Worm (Caenorhabditis elegans) whole organism, L3 larva: Measurements from ENCODE around the gene nekl-4.

ENCODE experiments used
- R02D3.7 ChIP-seq: fragments of 150-350 bp; optimal IDR thresholded peaks from 2 replicates; lab custom pipeline; 2014; ENCODE audit warnings: missing biosample characterization, missing genetic modification characterization
- ZK546.5 ChIP-seq: sonication (generic microtip); optimal IDR thresholded peaks from 2 replicates; lab custom pipeline; 2017; ENCODE audit warnings: missing biosample characterization, missing genetic modification characterization
- aly-2 ChIP-seq: fragments of 150-350 bp; optimal IDR thresholded peaks from 2 replicates; lab custom pipeline; 2014; ENCODE audit warnings: missing biosample characterization, missing genetic modification characterization
- ama-1 ChIP-seq: fragments of 150-350 bp; optimal IDR thresholded peaks from 2 replicates; lab custom pipeline; 2018
- ceh-28 ChIP-seq: fragments of 150-350 bp; optimal IDR thresholded peaks from 2 replicates; lab custom pipeline; 2014; ENCODE audit warnings: missing biosample characterization, missing genetic modification reagents, missing genetic modification characterization
- ceh-82 ChIP-seq: fragments of 150-350 bp; optimal IDR thresholded peaks from 2 replicates; lab custom pipeline; 2014; ENCODE audit warnings: missing biosample characterization, missing genetic modification characterization
- ceh-9 ChIP-seq: sonication (generic microtip); optimal IDR thresholded peaks from 2 replicates; lab custom pipeline; 2018; ENCODE audit warnings: missing biosample characterization, missing genetic modification characterization
- daf-12 ChIP-seq: fragments of 150-350 bp; optimal IDR thresholded peaks from 2 replicates; lab custom pipeline; 2014; ENCODE audit warnings: missing biosample characterization, missing genetic modification reagents, missing genetic modification characterization
- elt-1 ChIP-seq: fragments of 150-350 bp; optimal IDR thresholded peaks from 2 replicates; lab custom pipeline; 2014; ENCODE audit warnings: missing biosample characterization, missing genetic modification characterization
- elt-2 ChIP-seq: sonication (generic microtip); optimal IDR thresholded peaks from 2 replicates; lab custom pipeline; 2016; ENCODE audit warnings: missing genetic modification reagents, mild to moderate bottlenecking, missing genetic modification characterization, missing compliant biosample characterization
- fkh-10 ChIP-seq: sonication (generic microtip); optimal IDR thresholded peaks from 2 replicates; lab custom pipeline; 2017; ENCODE audit warnings: missing biosample characterization, missing genetic modification reagents, missing genetic modification characterization
- fos-1 ChIP-seq: fragments of 150-350 bp; optimal IDR thresholded peaks from 2 replicates; lab custom pipeline; 2014; ENCODE audit warnings: missing biosample characterization, missing genetic modification characterization
- hmg-11 ChIP-seq: sonication (generic microtip); optimal IDR thresholded peaks from 2 replicates; lab custom pipeline; 2016; ENCODE audit warnings: missing genetic modification characterization, missing compliant biosample characterization
- lin-15B ChIP-seq: fragments of 150-350 bp; optimal IDR thresholded peaks from 2 replicates; lab custom pipeline; 2014; ENCODE audit warnings: missing biosample characterization, missing genetic modification characterization
- mml-1 ChIP-seq: fragments of 150-350 bp; sonication (generic microtip); optimal IDR thresholded peaks from 3 replicates; lab custom pipeline; 2014; ENCODE audit warnings: missing biosample characterization, missing genetic modification characterization
- nfya-1 ChIP-seq: sonication (generic microtip); optimal IDR thresholded peaks from 2 replicates; lab custom pipeline; 2017; ENCODE audit warnings: missing genetic modification characterization, mild to moderate bottlenecking, missing compliant biosample characterization, antibody characterized with exemption, moderate library complexity; ENCODE audit not compliant: insufficient read depth
- nhr-11 ChIP-seq: fragments of 150-350 bp; optimal IDR thresholded peaks from 2 replicates; lab custom pipeline; 2014; ENCODE audit warnings: missing biosample characterization, missing genetic modification characterization
- nhr-12 ChIP-seq: fragments of 150-350 bp; optimal IDR thresholded peaks from 2 replicates; lab custom pipeline; 2014; ENCODE audit warnings: missing biosample characterization, missing genetic modification characterization
- nhr-23 ChIP-seq: fragments of 150-350 bp; optimal IDR thresholded peaks from 2 replicates; lab custom pipeline; 2014; ENCODE audit warnings: missing biosample characterization, missing genetic modification reagents, missing genetic modification characterization
- nhr-237 ChIP-seq: fragments of 150-350 bp; optimal IDR thresholded peaks from 2 replicates; lab custom pipeline; 2014; ENCODE audit warnings: missing biosample characterization, missing genetic modification characterization
- nhr-25 ChIP-seq: sonication (generic microtip); optimal IDR thresholded peaks from 2 replicates; lab custom pipeline; 2017; ENCODE audit warnings: missing biosample characterization, missing genetic modification characterization
- nhr-28 ChIP-seq: fragments of 150-350 bp; optimal IDR thresholded peaks from 2 replicates; lab custom pipeline; 2014; ENCODE audit warnings: missing biosample characterization, missing genetic modification characterization
- nhr-43 ChIP-seq: sonication (generic microtip); optimal IDR thresholded peaks from 2 replicates; lab custom pipeline; 2016; ENCODE audit warnings: mild to moderate bottlenecking, missing genetic modification characterization, missing compliant biosample characterization; ENCODE audit not compliant: poor library complexity, severe bottlenecking
- nhr-67 ChIP-seq: fragments of 150-350 bp; optimal IDR thresholded peaks from 2 replicates; lab custom pipeline; 2014; ENCODE audit warnings: missing biosample characterization, missing genetic modification characterization
- nhr-77 ChIP-seq: fragments of 150-350 bp; optimal IDR thresholded peaks from 2 replicates; lab custom pipeline; 2014; ENCODE audit warnings: missing biosample characterization, missing genetic modification characterization
- pha-4 ChIP-seq: fragments of 150-350 bp; optimal IDR thresholded peaks from 2 replicates; lab custom pipeline; 2014; ENCODE audit warnings: missing biosample characterization, missing genetic modification reagents, missing genetic modification characterization
- pqm-1 ChIP-seq: fragments of 150-350 bp; optimal IDR thresholded peaks from 2 replicates; lab custom pipeline; 2017; ENCODE audit warnings: missing biosample characterization, missing genetic modification characterization, inconsistent platforms
- sea-2 ChIP-seq: fragments of 150-350 bp; sonication (generic microtip); optimal IDR thresholded peaks from 4 replicates; lab custom pipeline; 2014; ENCODE audit warnings: missing biosample characterization, missing genetic modification reagents, missing genetic modification characterization
- skn-1 ChIP-seq: fragments of 150-350 bp; optimal IDR thresholded peaks from 2 replicates; lab custom pipeline; 2014; ENCODE audit warnings: missing biosample characterization, missing genetic modification characterization
- tbx-2 ChIP-seq: sonication (generic microtip); optimal IDR thresholded peaks from 2 replicates; lab custom pipeline; 2016; ENCODE audit warnings: mild to moderate bottlenecking, missing genetic modification characterization, missing compliant biosample characterization
- unc-39 ChIP-seq: sonication (generic microtip); optimal IDR thresholded peaks from 4 replicates; lab custom pipeline; 2017; ENCODE audit warnings: missing biosample characterization, missing genetic modification characterization
- unc-62 ChIP-seq: fragments of 150-350 bp; sonication (generic microtip); optimal IDR thresholded peaks from 4 replicates; lab custom pipeline; 2014; ENCODE audit warnings: missing biosample characterization, missing genetic modification reagents, missing genetic modification characterization
- zag-1 ChIP-seq: fragments of 150-350 bp; optimal IDR thresholded peaks from 2 replicates; lab custom pipeline; 2014; ENCODE audit warnings: missing biosample characterization, missing genetic modification characterization
- ztf-11 ChIP-seq: fragments of 150-350 bp; optimal IDR thresholded peaks from 2 replicates; lab custom pipeline; 2014; ENCODE audit warnings: missing biosample characterization, missing genetic modification characterization
- ztf-4 ChIP-seq: fragments of 150-350 bp; optimal IDR thresholded peaks from 2 replicates; lab custom pipeline; 2014; ENCODE audit warnings: missing biosample characterization, missing genetic modification characterization

Gene nekl-4

ce11 chrIII:5550844-5551243 lies 33.5 kb upstream of the nekl-4 start:
- peak; percentile 96 for TF ChIP-seq ama-1 (lab: Kevin White, UChicago)
- TF ChIP-seq nhr-43: peak; percentile 34
- TF ChIP-seq aly-2 (tag; lab: Kevin White, UChicago): no peak
- TF ChIP-seq pha-4 (tag; lab: Kevin White, UChicago): peak; percentile 25
- no peak for TF ChIP-seq tbx-2 (tag; lab: Kevin White, UChicago)
- TF ChIP-seq nhr-77 (tag; lab: Kevin White, UChicago): no peak
- no peak for TF ChIP-seq nhr-237
- TF ChIP-seq elt-2 (tag; lab: Kevin White, UChicago): peak; percentile 31

DNA sequence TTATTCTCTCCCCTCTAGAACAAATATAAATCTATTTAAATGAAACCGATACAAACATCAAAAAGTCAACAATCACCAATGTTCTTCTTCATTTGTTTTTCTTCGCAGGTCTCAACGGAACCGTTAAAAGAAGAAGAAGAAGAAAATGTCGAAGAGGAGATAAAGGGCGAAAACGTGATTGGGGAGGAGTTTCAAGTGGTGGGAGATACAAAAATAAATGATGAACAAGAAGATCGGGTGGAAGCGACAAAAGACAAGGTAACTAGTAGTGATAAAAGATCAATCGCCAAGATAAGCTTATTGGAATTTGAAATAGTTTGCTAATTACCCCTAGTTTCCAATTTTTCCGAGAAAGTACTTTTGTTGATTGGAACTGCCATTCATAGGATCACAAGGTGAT lies 32.9 kb upstream of the nekl-4 start:
- TF ChIP-seq nhr-28 (tag; lab: Kevin White, UChicago) (no peak), nfya-1 (tag; lab: Kevin White, UChicago) (peak; percentile 28)

- TF ChIP-seq ztf-11 (tag; lab: Kevin White, UChicago) (no peak), ceh-82 (tag; lab: Kevin White, UChicago) (no peak), daf-12 (no peak), R02D3.7 (tag; lab: Kevin White, UChicago) (no peak), lin-15B (no peak), ceh-28 (tag; lab: Kevin White, UChicago) (no peak), pqm-1 (tag; lab: Kevin White, UChicago) (peak; percentile 64), elt-2 (tag; lab: Kevin White, UChicago) (peak; percentile 70)
Measured at ce11 chrIII:5546730-5547129, 29.4 kb upstream of the nekl-4 start, which contains the start of gene F09F7.5. F09F7.5 (plus strand) TSS chrIII:5546987.

DNA sequence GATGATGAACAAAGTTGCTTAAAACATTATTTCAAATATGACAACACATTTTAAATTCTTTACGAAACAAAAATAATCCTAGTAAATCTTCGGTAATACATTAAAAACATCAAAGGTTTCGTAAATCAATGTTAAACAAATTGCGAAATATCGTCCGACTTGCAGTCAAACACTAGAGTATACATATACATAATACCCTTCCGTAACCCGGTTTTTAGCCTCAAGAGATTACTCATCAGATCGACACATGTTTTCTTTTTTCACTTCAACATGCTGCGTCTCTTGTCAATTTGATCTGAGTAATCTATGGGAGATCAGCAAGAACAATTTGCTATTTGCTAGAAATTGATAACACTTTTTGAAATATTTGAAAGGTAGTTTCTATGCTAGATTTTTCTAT lies 29.0 kb upstream of the nekl-4 start:
- TF ChIP-seq elt-1 (tag; lab: Kevin White, UChicago) (peak; percentile 28), nhr-25 (tag; lab: Kevin White, UChicago) (peak; percentile 22), unc-62 (GFP tag; lab: Kevin White, UChicago) (no peak), nhr-23 (tag; lab: Kevin White, UChicago) (peak; percentile 74), nfya-1 (tag; lab: Kevin White, UChicago) (peak; percentile 10), skn-1 (no peak)

DNA sequence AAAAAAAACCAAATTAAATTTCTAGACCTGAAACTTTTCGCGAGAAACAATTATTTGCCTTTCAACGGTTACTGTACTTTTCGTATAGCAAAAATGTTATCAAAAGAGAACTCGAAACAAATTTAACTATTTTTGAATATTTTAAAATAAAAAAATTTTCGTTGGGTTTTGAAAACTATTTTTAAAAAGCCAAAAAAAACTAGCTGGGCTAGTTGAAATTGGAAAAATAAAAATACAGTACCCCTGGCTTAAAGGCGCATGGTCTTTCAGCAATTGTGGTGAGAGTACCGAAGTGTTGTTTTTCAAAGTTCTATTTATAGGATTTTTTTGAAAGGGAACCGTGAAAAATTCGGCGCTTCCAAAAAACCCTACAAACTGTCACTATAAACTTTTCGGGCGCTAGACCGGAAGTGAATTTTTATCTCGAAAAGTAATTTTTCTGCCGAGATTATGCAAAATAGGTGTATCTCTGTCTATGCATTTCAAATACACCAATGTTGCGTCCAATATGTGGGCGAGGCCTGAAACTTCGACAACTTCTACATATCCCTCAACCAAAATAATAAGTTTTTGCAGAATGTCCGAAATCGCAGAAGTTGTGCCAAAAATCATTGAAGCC lies 26.5 kb upstream of the nekl-4 start, which contains the start of gene D1044.1:
D1044.1 (plus strand) TSS at position 569 of the 619 bp plus-strand sequence.
- TF ChIP-seq nhr-11 (tag; lab: Kevin White, UChicago) (no peak), zag-1 (tag; lab: Kevin White, UChicago) (no peak), elt-1 (tag; lab: Kevin White, UChicago) (no peak), ceh-82 (tag; lab: Kevin White, UChicago) (no peak), ZK546.5 (tag; lab: Kevin White, UChicago) (no peak), nhr-43 (no peak), pha-4 (tag; lab: Kevin White, UChicago) (no peak), nhr-12 (no peak), pqm-1 (tag; lab: Kevin White, UChicago) (no peak), nhr-28 (tag; lab: Kevin White, UChicago) (no peak), daf-12 (no peak), nhr-237 (no peak), nhr-67 (tag; lab: Kevin White, UChicago) (no peak), ztf-11 (tag; lab: Kevin White, UChicago) (no peak), nhr-77 (tag; lab: Kevin White, UChicago) (no peak), ztf-4 (tag; lab: Kevin White, UChicago) (no peak), R02D3.7 (tag; lab: Kevin White, UChicago) (no peak), hmg-11 (tag; lab: Kevin White, UChicago) (no peak), mml-1 (no peak), ceh-9 (no peak)

- TF ChIP-seq daf-12 (no peak), nhr-12 (no peak), sea-2 (GFP tag; lab: Kevin White, UChicago) (no peak), elt-1 (tag; lab: Kevin White, UChicago) (no peak), fos-1 (no peak), unc-62 (GFP tag; lab: Kevin White, UChicago) (no peak), aly-2 (tag; lab: Kevin White, UChicago) (no peak), fkh-10 (GFP tag; lab: Kevin White, UChicago) (no peak), hmg-11 (tag; lab: Kevin White, UChicago) (no peak), ZK546.5 (tag; lab: Kevin White, UChicago) (no peak), nhr-67 (tag; lab: Kevin White, UChicago) (no peak), unc-39 (no peak), pqm-1 (tag; lab: Kevin White, UChicago) (no peak), ceh-28 (tag; lab: Kevin White, UChicago) (no peak), ztf-11 (tag; lab: Kevin White, UChicago) (no peak), zag-1 (tag; lab: Kevin White, UChicago) (no peak)
- TF ChIP-seq, all 47 proteins: peak for 0
Measured at ce11 chrIII:5543050-5543449, 25.7 kb upstream of the nekl-4 start, which contains the start of gene D1044.6. D1044.6 (minus strand) TSS chrIII:5543177.
